Worm (Caenorhabditis elegans) whole organism, late embryonic: ENCODE measurements around the gene acy-4.

Source experiments
- ceh-30 ChIP-seq: fragments of 150-350 bp; optimal IDR thresholded peaks from 2 replicates; lab custom pipeline; 2014; ENCODE audit warnings: missing biosample characterization, missing genetic modification characterization
- lin-11 ChIP-seq: fragments of 200-800 bp; sonication (Bioruptor generic); optimal IDR thresholded peaks from 2 replicates; lab custom pipeline; 2018; ENCODE audit warnings: mild to moderate bottlenecking, missing genetic modification characterization, missing compliant biosample characterization
- pha-2 ChIP-seq: sonication (generic microtip); optimal IDR thresholded peaks from 2 replicates; lab custom pipeline; 2017; ENCODE audit warnings: mild to moderate bottlenecking, missing genetic modification characterization, missing compliant biosample characterization
- pqm-1 ChIP-seq: sonication (generic microtip); optimal IDR thresholded peaks from 2 replicates; lab custom pipeline; 2016; ENCODE audit warnings: missing genetic modification characterization, missing compliant biosample characterization

DNA sequence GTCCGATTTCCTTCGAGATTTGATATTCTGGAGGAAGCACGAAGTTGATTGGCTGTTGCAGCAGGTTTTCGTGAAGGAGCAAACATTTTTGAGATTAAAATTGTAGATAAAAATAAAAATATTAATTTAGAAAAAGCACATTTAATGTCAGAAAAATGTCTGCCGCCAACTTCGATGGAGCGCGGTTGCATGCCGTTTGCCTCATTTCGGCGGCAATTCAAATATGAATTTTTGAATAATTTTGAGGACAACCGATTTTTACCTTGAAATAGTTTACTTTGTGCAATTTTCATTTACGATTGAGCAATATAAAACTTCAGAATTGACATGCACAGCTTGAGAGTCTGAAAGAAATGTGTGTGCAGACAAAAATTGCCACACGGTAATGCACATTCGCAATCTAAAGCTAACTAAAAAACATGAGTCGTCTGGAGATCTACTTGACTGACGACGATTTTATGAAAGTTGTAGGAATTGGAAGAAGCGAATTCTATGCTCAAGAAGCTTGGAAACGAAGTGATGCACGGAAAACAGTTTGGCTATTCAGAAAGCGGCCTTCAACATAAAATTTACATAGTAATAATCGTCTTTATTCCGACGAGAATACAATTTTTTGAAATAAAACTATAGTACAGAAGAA is 34.2 kb downstream of the acy-4 start, which contains the start of gene zhit-1:
- TF ChIP-seq pha-2 (tag; lab: Kevin White, UChicago) = no peak
- TF ChIP-seq lin-11 = no peak
- no peak for TF ChIP-seq pqm-1
- no peak for TF ChIP-seq ceh-30
